Fruit fly (Drosophila melanogaster) whole organism, embryonic: Measurements from ENCODE around the gene CG3104.
A peak's percentile ranks its signal among the peaks of the same experiment; 100 is the strongest.

Source experiments
- Aef1 ChIP-seq: fragments of 200-800 bp; sonication (Bioruptor generic); IDR thresholded peaks from 3 replicates; pipeline ENCODE4 v1.3.6; 2022; ENCODE audit warnings: missing biosample characterization, missing genetic modification characterization
- BEAF-32 ChIP-seq: fragments of 200-800 bp; sonication (Bioruptor generic); optimal IDR thresholded peaks from 3 replicates; lab custom pipeline; 2017; ENCODE audit warnings: missing biosample characterization, missing genetic modification characterization, mild to moderate bottlenecking, moderate library complexity, missing genetic modification reagents
- CG10462 ChIP-seq: fragments of 200-800 bp; sonication (Bioruptor generic); optimal IDR thresholded peaks from 2 replicates; lab custom pipeline; 2016; ENCODE audit warnings: missing biosample characterization, missing genetic modification characterization
- CG11456 ChIP-seq: fragments of 200-800 bp; sonication (Bioruptor generic); IDR thresholded peaks from 3 replicates; pipeline ENCODE4 v1.3.6; 2022; ENCODE audit warnings: missing biosample characterization, missing genetic modification characterization
- CG11504 ChIP-seq: fragments of 200-800 bp; sonication (Bioruptor generic); optimal IDR thresholded peaks from 3 replicates; lab custom pipeline; 2019; ENCODE audit warnings: missing biosample characterization, mild to moderate bottlenecking, missing genetic modification characterization, moderate library complexity
- CG13296 ChIP-seq: fragments of 200-800 bp; sonication (Bioruptor generic); optimal IDR thresholded peaks from 3 replicates; lab custom pipeline; 2018; ENCODE audit warnings: missing biosample characterization, mild to moderate bottlenecking, missing genetic modification characterization
- CG15011 ChIP-seq: fragments of 200-800 bp; sonication (Bioruptor generic); optimal IDR thresholded peaks from 3 replicates; lab custom pipeline; 2018; ENCODE audit warnings: missing biosample characterization, mild to moderate bottlenecking, missing genetic modification characterization
- CG15514 ChIP-seq: fragments of 200-800 bp; sonication (Bioruptor generic); optimal IDR thresholded peaks from 3 replicates; lab custom pipeline; 2017; ENCODE audit warnings: missing biosample characterization, missing genetic modification characterization, mild to moderate bottlenecking, moderate library complexity, missing genetic modification reagents
- CG15696 ChIP-seq: fragments of 200-800 bp; sonication (Bioruptor generic); optimal IDR thresholded peaks from 2 replicates; lab custom pipeline; 2019; ENCODE audit warnings: missing biosample characterization, mild to moderate bottlenecking, missing genetic modification characterization, moderate library complexity
- CG17568 ChIP-seq: fragments of 200-800 bp; sonication (Bioruptor generic); optimal IDR thresholded peaks from 2 replicates; lab custom pipeline; 2018; ENCODE audit warnings: missing biosample characterization, mild to moderate bottlenecking, missing genetic modification characterization, moderate library complexity
- CG18262 ChIP-seq: fragments of 200-800 bp; optimal IDR thresholded peaks from 3 replicates; lab custom pipeline; 2019; ENCODE audit warnings: missing biosample characterization, mild to moderate bottlenecking, missing genetic modification characterization, moderate library complexity
- CG2202 ChIP-seq: fragments of 200-800 bp; sonication (Bioruptor generic); optimal IDR thresholded peaks from 2 replicates; lab custom pipeline; 2018; ENCODE audit warnings: missing biosample characterization, mild to moderate bottlenecking, missing genetic modification characterization
- CG2678 ChIP-seq: fragments of 200-800 bp; sonication (Bioruptor generic); optimal IDR thresholded peaks from 3 replicates; lab custom pipeline; 2019; ENCODE audit warnings: missing biosample characterization, mild to moderate bottlenecking, missing genetic modification characterization, moderate library complexity
- CG3065 ChIP-seq: fragments of 200-800 bp; sonication (Bioruptor generic); optimal IDR thresholded peaks from 2 replicates; lab custom pipeline; 2016; ENCODE audit warnings: missing biosample characterization, missing genetic modification characterization
- CG31365 ChIP-seq: fragments of 200-800 bp; sonication (Bioruptor generic); optimal IDR thresholded peaks from 2 replicates; lab custom pipeline; 2018; ENCODE audit warnings: missing biosample characterization, mild to moderate bottlenecking, missing genetic modification characterization
- CG3407 ChIP-seq: fragments of 200-800 bp; sonication (Bioruptor generic); optimal IDR thresholded peaks from 2 replicates; lab custom pipeline; 2018; ENCODE audit warnings: missing biosample characterization, mild to moderate bottlenecking, missing genetic modification characterization
- CG34224 ChIP-seq: fragments of 200-800 bp; sonication (Bioruptor generic); IDR thresholded peaks from 3 replicates; pipeline ENCODE4 v1.3.6; 2022; ENCODE audit warnings: missing biosample characterization, missing genetic modification characterization; ENCODE audit not compliant: partially characterized antibody
- CG8359 ChIP-seq: fragments of 200-800 bp; sonication (Bioruptor generic); optimal IDR thresholded peaks from 2 replicates; lab custom pipeline; 2017; ENCODE audit warnings: missing biosample characterization, mild to moderate bottlenecking, missing genetic modification characterization, borderline replicate concordance
- Chrac-16 ChIP-seq: fragments of 200-800 bp; sonication (Bioruptor generic); optimal IDR thresholded peaks from 3 replicates; lab custom pipeline; 2016; ENCODE audit warnings: missing biosample characterization, missing genetic modification characterization
- CkIIα-i1 ChIP-seq: fragments of 200-800 bp; sonication (Bioruptor generic); IDR thresholded peaks from 2 replicates; pipeline ENCODE4 v1.3.6; 2022; ENCODE audit warnings: missing biosample characterization, missing genetic modification characterization
- Dip2 ChIP-seq: fragments of 200-800 bp; sonication (Bioruptor generic); IDR thresholded peaks from 2 replicates; pipeline ENCODE4 v1.3.6; 2022; ENCODE audit warnings: missing biosample characterization, missing genetic modification characterization
- Gsc ChIP-seq: fragments of 200-800 bp; sonication (Bioruptor generic); IDR thresholded peaks from 2 replicates; pipeline ENCODE4 v1.3.6; 2022; ENCODE audit warnings: missing biosample characterization, missing genetic modification characterization
- H2.0 ChIP-seq: fragments of 200-800 bp; sonication (Bioruptor generic); IDR thresholded peaks from 2 replicates; pipeline ENCODE4 v1.3.6; 2022; ENCODE audit warnings: missing biosample characterization, missing genetic modification characterization
- Hmx ChIP-seq: fragments of 200-800 bp; sonication (Bioruptor generic); optimal IDR thresholded peaks from 2 replicates; lab custom pipeline; 2016; ENCODE audit warnings: missing biosample characterization, missing genetic modification characterization
- Hr39 ChIP-seq: fragments of >200 bp; optimal IDR thresholded peaks from 2 replicates; lab custom pipeline; 2017
- Kr ChIP-seq: fragments of 200-800 bp; sonication (Bioruptor generic); optimal IDR thresholded peaks from 2 replicates; lab custom pipeline; 2017; ENCODE audit warnings: missing biosample characterization, mild to moderate bottlenecking, missing genetic modification characterization
- NFAT ChIP-seq: fragments of 200-800 bp; sonication (Bioruptor generic); IDR thresholded peaks from 2 replicates; pipeline ENCODE4 v1.3.6; 2022; ENCODE audit warnings: missing biosample characterization, missing genetic modification characterization
- Nf-YB ChIP-seq: fragments of 200-800 bp; sonication (Bioruptor generic); optimal IDR thresholded peaks from 3 replicates; lab custom pipeline; 2019; ENCODE audit warnings: missing biosample characterization, mild to moderate bottlenecking, missing genetic modification characterization, moderate library complexity
- Stat92E ChIP-seq, 3 experiments: fragments of >200 bp in 2 of 3; fragments of 200-800 bp in 1 of 3; sonication (Bioruptor generic) in 1 of 3; optimal IDR thresholded peaks; 2 replicates each; lab custom pipeline; 2017 to 2019; ENCODE audit warnings: missing biosample characterization in 3 of 3, missing genetic modification characterization in 3 of 3, mild to moderate bottlenecking in 1 of 3, moderate library complexity in 1 of 3
- Taf1 ChIP-seq: fragments of 200-800 bp; sonication (Bioruptor generic); IDR thresholded peaks from 2 replicates; pipeline ENCODE4 v1.3.6; 2022; ENCODE audit warnings: missing biosample characterization, missing genetic modification characterization
- Usf ChIP-seq: fragments of 200-800 bp; sonication (Bioruptor generic); optimal IDR thresholded peaks from 2 replicates; lab custom pipeline; 2017; ENCODE audit warnings: missing genotype, missing biosample characterization, missing genetic modification characterization
- Vsx1 ChIP-seq: fragments of 200-800 bp; sonication (Bioruptor generic); optimal IDR thresholded peaks from 2 replicates; lab custom pipeline; 2017; ENCODE audit warnings: missing biosample characterization, mild to moderate bottlenecking, missing genetic modification characterization, missing genetic modification reagents
- ash1 ChIP-seq: fragments of 200-800 bp; sonication (Bioruptor generic); optimal IDR thresholded peaks from 2 replicates; lab custom pipeline; 2018; ENCODE audit warnings: missing biosample characterization, mild to moderate bottlenecking, missing genetic modification characterization
- ato ChIP-seq: fragments of 200-800 bp; sonication (Bioruptor generic); IDR thresholded peaks from 2 replicates; pipeline ENCODE4 v1.3.6; 2022; ENCODE audit warnings: missing biosample characterization, missing genetic modification characterization; ENCODE audit not compliant: partially characterized antibody
- bab2 ChIP-seq: fragments of 200-800 bp; sonication (Bioruptor generic); optimal IDR thresholded peaks from 2 replicates; lab custom pipeline; 2016; ENCODE audit warnings: missing biosample characterization, missing genetic modification characterization
- bcd ChIP-seq: fragments of 200-800 bp; sonication (Bioruptor generic); optimal IDR thresholded peaks from 2 replicates; lab custom pipeline; 2017; ENCODE audit warnings: missing biosample characterization, mild to moderate bottlenecking, missing genetic modification characterization
- bigmax ChIP-seq: fragments of 200-800 bp; sonication (Bioruptor generic); optimal IDR thresholded peaks from 2 replicates; lab custom pipeline; 2018; ENCODE audit warnings: missing biosample characterization, mild to moderate bottlenecking, missing genetic modification characterization
- crol ChIP-seq: fragments of 200-800 bp; sonication (Bioruptor generic); IDR thresholded peaks from 2 replicates; pipeline ENCODE4 v1.3.6; 2022; ENCODE audit warnings: missing biosample characterization, missing genetic modification characterization
- gem ChIP-seq: fragments of 200-800 bp; sonication (Bioruptor generic); optimal IDR thresholded peaks from 2 replicates; lab custom pipeline; 2019; ENCODE audit warnings: missing biosample characterization, mild to moderate bottlenecking, missing genetic modification characterization, moderate library complexity
- gsb-n ChIP-seq: fragments of 200-800 bp; sonication (Bioruptor generic); optimal IDR thresholded peaks from 3 replicates; lab custom pipeline; 2018; ENCODE audit warnings: missing biosample characterization, mild to moderate bottlenecking, missing genetic modification characterization
- hkb ChIP-seq, 2 experiments: fragments of 200-800 bp in 1 of 2; fragments of >200 bp in 1 of 2; sonication (Bioruptor generic) in 1 of 2; IDR thresholded peaks in 1 of 2; optimal IDR thresholded peaks in 1 of 2; 2 replicates each; pipeline versions ENCODE4 v1.3.6 to Lab custom; 2017 to 2022; ENCODE audit warnings: missing biosample characterization in 1 of 2, missing genetic modification characterization in 1 of 2
- hth ChIP-seq: fragments of >200 bp; optimal IDR thresholded peaks from 2 replicates; lab custom pipeline; 2017; ENCODE audit warnings: inconsistent platforms
- insv ChIP-seq, 2 experiments: fragments of 200-800 bp; sonication (Bioruptor generic); optimal IDR thresholded peaks; 3 replicates each; lab custom pipeline; 2016 to 2018; ENCODE audit warnings: missing biosample characterization in 2 of 2, missing genetic modification characterization in 2 of 2
- nau ChIP-seq: fragments of 200-800 bp; sonication (Bioruptor generic); optimal IDR thresholded peaks from 3 replicates; lab custom pipeline; 2017; ENCODE audit warnings: missing biosample characterization, mild to moderate bottlenecking, missing genetic modification characterization, missing genetic modification reagents
- otp ChIP-seq: fragments of 200-800 bp; sonication (Bioruptor generic); IDR thresholded peaks from 3 replicates; pipeline ENCODE4, ENCODE4 v1.3.6; 2022; ENCODE audit warnings: missing biosample characterization, missing genetic modification characterization
- phol ChIP-seq: fragments of 200-800 bp; sonication (Bioruptor generic); optimal IDR thresholded peaks from 3 replicates; lab custom pipeline; 2018; ENCODE audit warnings: missing biosample characterization, mild to moderate bottlenecking, missing genetic modification characterization, moderate library complexity
- rib ChIP-seq: fragments of 200-800 bp; sonication (Bioruptor generic); IDR thresholded peaks from 2 replicates; pipeline ENCODE4 v1.3.6; 2022; ENCODE audit warnings: missing biosample characterization, missing genetic modification characterization
- sug ChIP-seq: fragments of 200-800 bp; optimal IDR thresholded peaks from 2 replicates; lab custom pipeline; 2019; ENCODE audit warnings: missing biosample characterization, mild to moderate bottlenecking, missing genetic modification characterization, moderate library complexity
- zfh1 ChIP-seq: fragments of 200-800 bp; sonication (Bioruptor generic); IDR thresholded peaks from 3 replicates; pipeline ENCODE4 v1.3.6; 2022; ENCODE audit warnings: missing biosample characterization, missing genetic modification characterization

The CG3104 gene

dm6 chr2L:2861885-2862620 lies 6.5 kb upstream of the CG3104 start (continued):
- TF ChIP-seq CG15696 = no peak
- TF ChIP-seq hkb (optimal IDR thresholded peaks at IDR 0.05; lab: Kevin White, UChicago) = peak; percentile 98
- no peak; the same call in none of the 2 replicates for TF ChIP-seq hkb (GFP tag; IDR thresholded peaks at IDR 0.05; lab: Robert Waterston, UW)
- TF ChIP-seq CG3065 (GFP tag; lab: Kevin White, UChicago) = no peak
- peak; percentile 15 for TF ChIP-seq CG15514
- no peak for TF ChIP-seq bigmax (GFP tag; lab: Kevin White, UChicago)
- TF ChIP-seq Hmx (GFP tag; lab: Kevin White, UChicago) = no peak
- no peak for TF ChIP-seq Kr
- no peak for TF ChIP-seq Hr39
- no peak for TF ChIP-seq gsb-n (tag; lab: Kevin White, UChicago)
- no peak for TF ChIP-seq H2.0 (GFP tag; lab: Robert Waterston, UW)
- TF ChIP-seq rib (GFP tag; lab: Robert Waterston, UW) = no peak
- no peak for TF ChIP-seq Chrac-16 (GFP tag; lab: Kevin White, UChicago)
- TF ChIP-seq Stat92E (GFP tag; optimal IDR thresholded peaks at IDR 0.05; lab: Kevin White, UChicago) = peak in 1 of 3 experiments; percentile 47
- TF ChIP-seq Dip2 (GFP tag; lab: Robert Waterston, UW) = no peak
- TF ChIP-seq hth (lab: Kevin White, UChicago) = no peak
- no peak for TF ChIP-seq bcd (GFP tag; lab: Kevin White, UChicago)
- no peak for TF ChIP-seq bab2 (GFP tag; lab: Kevin White, UChicago)
- TF ChIP-seq CG2202 (tag; lab: Kevin White, UChicago) = no peak
- TF ChIP-seq Nf-YB (GFP tag; lab: Kevin White, UChicago) = no peak
- TF ChIP-seq NFAT (GFP tag; lab: Robert Waterston, UW) = no peak
- TF ChIP-seq Gsc (GFP tag; lab: Robert Waterston, UW) = no peak
- no peak for TF ChIP-seq crol (GFP tag; lab: Robert Waterston, UW)
- TF ChIP-seq zfh1 = no peak
- no peak for TF ChIP-seq BEAF-32 (GFP tag; lab: Kevin White, UChicago)
- no peak for TF ChIP-seq gem
- peak; percentile 33 for TF ChIP-seq CG13296 (GFP tag; lab: Kevin White, UChicago)
- peak; percentile 51; the same call in 1 of the 2 replicates for TF ChIP-seq ato (GFP tag; lab: Robert Waterston, UW)
- TF ChIP-seq Aef1 = no peak
- no peak for TF ChIP-seq Usf
- peak; percentile 22 for TF ChIP-seq CG17568 (GFP tag; lab: Kevin White, UChicago)
- TF ChIP-seq ash1 (GFP tag; lab: Kevin White, UChicago) = no peak
- no peak for TF ChIP-seq nau
- no peak for TF ChIP-seq Taf1 (GFP tag; lab: Robert Waterston, UW)
- peak; percentile 58; the same call in 2 of the 3 replicates for TF ChIP-seq CG34224
- TF ChIP-seq CG2678 (tag; lab: Kevin White, UChicago) = peak; percentile 40
- TF ChIP-seq CG8359 (GFP tag; lab: Kevin White, UChicago) = no peak
- TF ChIP-seq CG11504 (tag; lab: Kevin White, UChicago) = no peak
- TF ChIP-seq CG31365 (tag; lab: Kevin White, UChicago) = no peak
- TF ChIP-seq Vsx1 (GFP tag; lab: Kevin White, UChicago) = no peak
- peak; percentile 40 for TF ChIP-seq CG18262
- TF ChIP-seq CG10462 (GFP tag; lab: Kevin White, UChicago) = no peak
- no peak for TF ChIP-seq CG3407 (GFP tag; lab: Kevin White, UChicago)
- TF ChIP-seq CG11456 = no peak
- TF ChIP-seq sug (tag; lab: Kevin White, UChicago) = peak; percentile 31
- 0 out of 3 replicates have a peak, but pooled peaks have one; percentile 64 for TF ChIP-seq otp (GFP tag; lab: Robert Waterston, UW)
- TF ChIP-seq phol (tag; lab: Kevin White, UChicago) = no peak
- TF ChIP-seq CkIIα-i1 (GFP tag; lab: Robert Waterston, UW) = no peak
- no peak for TF ChIP-seq CG15011 (GFP tag; lab: Kevin White, UChicago)
- no peak for TF ChIP-seq insv (GFP tag; optimal IDR thresholded peaks at IDR 0.05; lab: Kevin White, UChicago)
